Fruit fly (Drosophila melanogaster) whole organism, adult: ENCODE results near the gene Poxm.
A peak's percentile ranks its signal among the peaks of the same experiment; 100 is the strongest.

Experiments used
- CG7045 ChIP-seq: fragments of 200-800 bp; sonication (Bioruptor generic); optimal IDR thresholded peaks from 2 replicates; lab custom pipeline; 2017; ENCODE audit warnings: missing biosample characterization, mild to moderate bottlenecking, missing genetic modification characterization
- CG7101 ChIP-seq: fragments of 200-800 bp; sonication (Bioruptor generic); optimal IDR thresholded peaks from 2 replicates; lab custom pipeline; 2018; ENCODE audit warnings: missing biosample characterization, mild to moderate bottlenecking, missing genetic modification characterization, moderate library complexity
- Crg-1 ChIP-seq: fragments of 200-800 bp; sonication (Bioruptor generic); optimal IDR thresholded peaks from 2 replicates; lab custom pipeline; 2016; ENCODE audit warnings: missing biosample characterization, missing genetic modification characterization
- Mnt ChIP-seq: fragments of 200-800 bp; sonication (Bioruptor generic); optimal IDR thresholded peaks from 2 replicates; lab custom pipeline; 2016; ENCODE audit warnings: missing biosample characterization, mild to moderate bottlenecking, missing genetic modification characterization
- bab1 ChIP-seq: fragments of 200-800 bp; sonication (Bioruptor generic); optimal IDR thresholded peaks from 3 replicates; lab custom pipeline; 2019; ENCODE audit warnings: missing biosample characterization, mild to moderate bottlenecking, missing genetic modification characterization, moderate library complexity
- tj ChIP-seq: fragments of 200-800 bp; sonication (Bioruptor generic); optimal IDR thresholded peaks from 3 replicates; lab custom pipeline; 2017; ENCODE audit warnings: missing biosample characterization, mild to moderate bottlenecking, missing genetic modification characterization, moderate library complexity
- toe ChIP-seq: fragments of 200-800 bp; sonication (Bioruptor generic); optimal IDR thresholded peaks from 2 replicates; lab custom pipeline; 2016; ENCODE audit warnings: missing biosample characterization, missing genetic modification characterization

The Poxm gene

dm6 chr3R:8272573-8273165, 60.9 kb downstream of the Poxm start:
- TF ChIP-seq CG7045 (GFP tag; lab: Kevin White, UChicago) (no peak), toe (GFP tag; lab: Kevin White, UChicago) (no peak), Crg-1 (GFP tag; lab: Kevin White, UChicago) (no peak)

dm6 chr3R:8269740-8270139, 63.9 kb downstream of the Poxm start, which contains the start of gene CG9630:
CG9630 (minus strand) TSS chr3R:8269896.
- TF ChIP-seq tj (GFP tag; lab: Kevin White, UChicago) (no peak), bab1 (GFP tag; lab: Kevin White, UChicago) (peak; percentile 56), CG7101 (peak; percentile 4), CG7045 (GFP tag; lab: Kevin White, UChicago) (no peak), Mnt (peak; percentile 100)
